Worm (Caenorhabditis elegans): ENCODE measurements around the gene ZC404.16.

DNA sequence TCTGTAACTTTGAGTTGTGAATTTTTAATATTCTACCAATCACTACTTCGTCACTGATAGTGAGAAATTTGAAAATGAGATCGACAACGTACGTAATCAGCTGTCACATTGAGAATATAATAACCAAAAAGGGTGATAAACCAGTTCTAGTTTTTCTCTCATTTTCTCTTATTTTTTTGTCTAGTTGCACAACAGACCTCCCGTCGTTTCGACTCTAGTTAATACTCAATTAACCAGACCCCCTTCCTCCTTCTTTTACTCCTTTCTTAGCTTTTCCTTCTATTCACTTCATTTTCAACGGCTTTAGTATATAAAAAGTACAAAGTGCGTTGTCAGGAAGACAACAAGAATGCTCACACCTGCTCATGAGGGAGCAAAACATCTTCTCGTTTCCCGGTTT, 46.4 kb downstream of the ZC404.16 start, which contains the start of gene ZC487.1:
- TF ChIP-seq mdl-1 (tag; optimal IDR thresholded peaks at IDR 0.05) (no peak), elt-2 (tag; optimal IDR thresholded peaks at IDR 0.05) (no peak), ceh-8 (GFP tag; optimal IDR thresholded peaks at IDR 0.05) (no peak), mab-9 (GFP tag; IDR thresholded peaks at IDR 0.05) (no peak), lin-13 (GFP tag; optimal IDR thresholded peaks at IDR 0.05) (no peak), elt-3 (tag; optimal IDR thresholded peaks at IDR 0.05) (no peak), ceh-88 (GFP tag; IDR thresholded peaks at IDR 0.05) (no peak)

Data from whole organism, L1 larva.